Fruit fly (Drosophila melanogaster) whole organism: Measurements from ENCODE around the gene Or63a.

Experiments
- CG8478 ChIP-seq: fragments of >200 bp; optimal IDR thresholded peaks from 2 replicates; lab custom pipeline; 2018; ENCODE audit warnings: inconsistent platforms
- pan ChIP-seq: fragments of >200 bp; optimal IDR thresholded peaks from 2 replicates; lab custom pipeline; 2017

DNA sequence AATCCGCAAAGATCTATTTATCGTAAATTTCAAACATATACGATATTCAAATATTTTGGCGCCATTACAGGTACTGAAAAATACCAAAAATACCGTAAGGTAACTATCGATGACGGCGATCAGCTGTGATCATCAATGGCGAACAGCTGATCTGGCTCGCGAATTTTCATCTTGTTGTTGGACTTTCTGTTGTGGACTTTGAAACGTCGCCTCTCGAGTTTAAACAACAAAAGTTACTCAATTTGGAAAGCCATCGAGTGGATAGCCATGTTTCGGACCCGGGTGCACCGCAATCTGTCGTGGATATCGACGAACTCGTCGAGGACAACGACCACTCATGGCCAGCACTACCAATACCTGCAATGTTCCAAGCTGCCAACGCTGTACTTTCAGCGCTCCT is 19.5 kb downstream of the Or63a start, which contains the start of gene CPT2:
- TF ChIP-seq CG8478 (lab: Kevin White, UChicago) = no peak
- TF ChIP-seq pan (lab: Kevin White, UChicago) = no peak
